Fruit fly (Drosophila melanogaster) whole organism, embryonic: Measurements from ENCODE around the gene CG3984.
A peak's percentile ranks its signal among the peaks of the same experiment; 100 is the strongest.

Experiments used
- CG1602 ChIP-seq: fragments of 200-800 bp; sonication (Bioruptor generic); optimal IDR thresholded peaks from 3 replicates; lab custom pipeline; 2016; ENCODE audit warnings: missing biosample characterization, missing genetic modification characterization
- CG1832 ChIP-seq: fragments of 200-800 bp; sonication (Bioruptor generic); optimal IDR thresholded peaks from 2 replicates; lab custom pipeline; 2017; ENCODE audit warnings: missing biosample characterization, mild to moderate bottlenecking, missing genetic modification characterization, inconsistent platforms
- CG4328 ChIP-seq: fragments of 200-800 bp; sonication (Bioruptor generic); optimal IDR thresholded peaks from 3 replicates; lab custom pipeline; 2017; ENCODE audit warnings: missing biosample characterization, missing genetic modification reagents, missing genetic modification characterization
- CoRest ChIP-seq: fragments of 200-800 bp; sonication (Bioruptor generic); optimal IDR thresholded peaks from 3 replicates; lab custom pipeline; 2018; ENCODE audit warnings: missing biosample characterization, mild to moderate bottlenecking, missing genetic modification characterization, moderate library complexity
- HLH4C ChIP-seq: fragments of 200-800 bp; sonication (Bioruptor generic); IDR thresholded peaks from 3 replicates; pipeline ENCODE4 v1.3.6; 2022; ENCODE audit warnings: missing biosample characterization, missing genetic modification characterization; ENCODE audit not compliant: partially characterized antibody
- Pdp1 ChIP-seq, 2 experiments: fragments of 200-800 bp; sonication (Bioruptor generic); optimal IDR thresholded peaks; 3 replicates each; lab custom pipeline; 2016; ENCODE audit warnings: missing biosample characterization in 2 of 2, missing genetic modification characterization in 2 of 2, mild to moderate bottlenecking in 1 of 2, moderate library complexity in 1 of 2
- nerfin-2 ChIP-seq: fragments of 200-800 bp; sonication (Bioruptor generic); IDR thresholded peaks from 2 replicates; pipeline ENCODE4 v1.3.6; 2022; ENCODE audit warnings: missing biosample characterization, missing genetic modification characterization; ENCODE audit not compliant: partially characterized antibody
- oc ChIP-seq: fragments of 200-800 bp; sonication (Bioruptor generic); optimal IDR thresholded peaks from 2 replicates; lab custom pipeline; 2018; ENCODE audit warnings: missing biosample characterization, mild to moderate bottlenecking, missing genetic modification characterization, moderate library complexity
- usp ChIP-seq: fragments of >200 bp; optimal IDR thresholded peaks from 2 replicates; lab custom pipeline; 2017; ENCODE audit warnings: missing biosample characterization, missing genetic modification characterization
- wdn ChIP-seq: fragments of 200-800 bp; sonication (Bioruptor generic); IDR thresholded peaks from 2 replicates; pipeline ENCODE4 v1.3.6; 2022; ENCODE audit warnings: missing biosample characterization, missing genetic modification characterization
- wor ChIP-seq: fragments of 200-800 bp; sonication (Bioruptor generic); IDR thresholded peaks from 2 replicates; pipeline ENCODE4 v1.3.6; 2022; ENCODE audit warnings: missing biosample characterization, missing genetic modification characterization
- zen ChIP-seq: fragments of 200-800 bp; sonication (Bioruptor generic); optimal IDR thresholded peaks from 3 replicates; lab custom pipeline; 2018; ENCODE audit warnings: missing biosample characterization, mild to moderate bottlenecking, missing genetic modification characterization, moderate library complexity

- TF ChIP-seq CG1832 (GFP tag; lab: Kevin White, UChicago) (no peak), wor (GFP tag; lab: Robert Waterston, UW) (no peak), CoRest (tag; lab: Kevin White, UChicago) (peak; percentile 57), usp (GFP tag; lab: Kevin White, UChicago) (no peak), HLH4C (GFP tag; lab: Robert Waterston, UW) (no peak), CG4328 (GFP tag; lab: Kevin White, UChicago) (peak; percentile 62), nerfin-2 (GFP tag; lab: Robert Waterston, UW) (no peak), wdn (GFP tag; lab: Robert Waterston, UW) (no peak), Pdp1 (GFP tag; optimal IDR thresholded peaks at IDR 0.05; lab: Kevin White, UChicago) (peak; percentile 29 to 68), zen (tag; lab: Kevin White, UChicago) (peak; percentile 3), oc (tag; lab: Kevin White, UChicago) (no peak), CG1602 (GFP tag; lab: Kevin White, UChicago) (no peak)
Observed at dm6 chr3R:15089250-15089921, 47.6 kb upstream of the CG3984 start.
